Worm (Caenorhabditis elegans) whole organism, L4/young adult: ENCODE measurements around the gene pgp-13.

Source experiments
- W03F9.2 ChIP-seq: fragments of 150-350 bp; optimal IDR thresholded peaks from 2 replicates; lab custom pipeline; 2014; ENCODE audit warnings: missing biosample characterization, missing genetic modification characterization
- dao-5 ChIP-seq: sonication (generic microtip); optimal IDR thresholded peaks from 2 replicates; lab custom pipeline; 2016; ENCODE audit warnings: missing genotype, missing genetic modification characterization, moderate library complexity, missing compliant biosample characterization

ce11 chrX:12793075-12793474 is 54.5 kb downstream of the pgp-13 start:
- TF ChIP-seq dao-5 (tag; lab: Kevin White, UChicago) (no peak), W03F9.2 (tag; lab: Kevin White, UChicago) (no peak)
